Worm (Caenorhabditis elegans) whole organism, L1 larva: Measurements from ENCODE around the gene R05F9.11.

ENCODE experiments used
- C04F5.9 ChIP-seq: sonication (generic microtip); optimal IDR thresholded peaks from 2 replicates; lab custom pipeline; 2016; ENCODE audit warnings: missing genetic modification characterization, missing compliant biosample characterization
- C16A3.4 ChIP-seq: fragments of 150-350 bp; optimal IDR thresholded peaks from 2 replicates; lab custom pipeline; 2014; ENCODE audit warnings: missing biosample characterization, missing genetic modification characterization
- C34B4.2 ChIP-seq: sonication (generic microtip); optimal IDR thresholded peaks from 2 replicates; lab custom pipeline; 2017; ENCODE audit warnings: mild to moderate bottlenecking, missing genetic modification characterization, missing compliant biosample characterization
- F16B12.6 ChIP-seq: fragments of 150-350 bp; optimal IDR thresholded peaks from 2 replicates; lab custom pipeline; 2014; ENCODE audit warnings: missing biosample characterization, missing genetic modification characterization
- Y116A8C.19 ChIP-seq: sonication (generic microtip); optimal IDR thresholded peaks from 2 replicates; lab custom pipeline; 2016; ENCODE audit warnings: missing compliant biosample characterization, missing genetic modification characterization, borderline replicate concordance
- aha-1 ChIP-seq: fragments of 150-350 bp; optimal IDR thresholded peaks from 2 replicates; lab custom pipeline; 2014; ENCODE audit warnings: missing biosample characterization, missing genetic modification characterization
- alr-1 ChIP-seq: fragments of 200-800 bp; sonication (Bioruptor generic); optimal IDR thresholded peaks from 2 replicates; lab custom pipeline; 2018; ENCODE audit warnings: borderline replicate concordance, mild to moderate bottlenecking, missing genetic modification characterization, missing compliant biosample characterization
- aly-2 ChIP-seq: fragments of 150-350 bp; optimal IDR thresholded peaks from 2 replicates; lab custom pipeline; 2014; ENCODE audit warnings: missing biosample characterization, missing genetic modification characterization
- ama-1 ChIP-seq: fragments of 150-350 bp; optimal IDR thresholded peaks from 2 replicates; lab custom pipeline; 2014
- blmp-1 ChIP-seq: fragments of 150-350 bp; optimal IDR thresholded peaks from 2 replicates; lab custom pipeline; 2014; ENCODE audit warnings: missing biosample characterization, missing genetic modification characterization
- ceh-63 ChIP-seq: fragments of 200-800 bp; sonication (Bioruptor generic); optimal IDR thresholded peaks from 2 replicates; lab custom pipeline; 2018; ENCODE audit warnings: mild to moderate bottlenecking, missing genetic modification characterization, missing compliant biosample characterization
- ceh-82 ChIP-seq, 3 experiments: fragments of 150-350 bp in 1 of 3; sonication (generic microtip) in 2 of 3; optimal IDR thresholded peaks; 2 replicates each; lab custom pipeline; 2014 to 2017; ENCODE audit warnings: missing biosample characterization in 3 of 3, missing genetic modification characterization in 3 of 3
- ceh-88 ChIP-seq: fragments of 200-800 bp; sonication (Bioruptor generic); IDR thresholded peaks from 2 replicates; pipeline ENCODE4 v1.3.6; 2022; ENCODE audit warnings: missing genetic modification characterization, missing compliant biosample characterization
- ceh-90 ChIP-seq: sonication (generic microtip); optimal IDR thresholded peaks from 2 replicates; lab custom pipeline; 2016; ENCODE audit warnings: missing genetic modification characterization, missing compliant biosample characterization
- ces-1 ChIP-seq: fragments of 150-350 bp; optimal IDR thresholded peaks from 2 replicates; lab custom pipeline; 2014; ENCODE audit warnings: missing biosample characterization, missing genetic modification reagents, missing genetic modification characterization
- dpl-1 ChIP-seq, 3 experiments: fragments of 150-350 bp in 2 of 3; sonication (generic microtip) in 1 of 3; optimal IDR thresholded peaks; 2 replicates each; lab custom pipeline; 2014 to 2017; ENCODE audit warnings: missing biosample characterization in 3 of 3, missing genetic modification characterization in 3 of 3, missing genetic modification reagents in 3 of 3
- dsc-1 ChIP-seq: sonication (generic microtip); optimal IDR thresholded peaks from 2 replicates; lab custom pipeline; 2016; ENCODE audit warnings: mild to moderate bottlenecking, missing genetic modification characterization, missing compliant biosample characterization
- egl-27 ChIP-seq, 2 experiments: fragments of 150-350 bp in 1 of 2; sonication (generic microtip); optimal IDR thresholded peaks; 3 replicates each; lab custom pipeline; 2017 to 2018; ENCODE audit warnings: missing biosample characterization in 2 of 2, missing genetic modification characterization in 2 of 2, missing genetic modification reagents in 2 of 2
- elt-2 ChIP-seq: sonication (generic microtip); optimal IDR thresholded peaks from 2 replicates; lab custom pipeline; 2016; ENCODE audit warnings: missing genetic modification characterization, mild to moderate bottlenecking, inconsistent platforms, missing compliant biosample characterization, missing genetic modification reagents
- elt-3 ChIP-seq, 6 experiments: fragments of 150-350 bp in 1 of 6; sonication (generic microtip); optimal IDR thresholded peaks; 2 replicates each; lab custom pipeline; 2017 to 2018; ENCODE audit warnings: missing biosample characterization in 6 of 6, missing genetic modification characterization in 6 of 6, inconsistent platforms in 1 of 6
- fkh-10 ChIP-seq: sonication (generic microtip); optimal IDR thresholded peaks from 2 replicates; lab custom pipeline; 2017; ENCODE audit warnings: missing biosample characterization, missing genetic modification reagents, missing genetic modification characterization
- fkh-8 ChIP-seq: sonication (generic microtip); optimal IDR thresholded peaks from 2 replicates; lab custom pipeline; 2016; ENCODE audit warnings: mild to moderate bottlenecking, missing genetic modification characterization, missing compliant biosample characterization
- grh-1 ChIP-seq: fragments of 200-800 bp; sonication (Bioruptor generic); IDR thresholded peaks from 2 replicates; pipeline ENCODE4 v1.3.6; 2022; ENCODE audit warnings: missing genetic modification reagents, missing genetic modification characterization, missing compliant biosample characterization
- hpl-2 ChIP-seq: fragments of 150-350 bp; optimal IDR thresholded peaks from 2 replicates; lab custom pipeline; 2014; ENCODE audit warnings: missing biosample characterization, missing genetic modification reagents, missing genetic modification characterization
- isw-1 ChIP-seq: fragments of 200-800 bp; sonication (Bioruptor generic); IDR thresholded peaks from 2 replicates; pipeline ENCODE4 v1.3.6; 2022; ENCODE audit warnings: missing genetic modification characterization, missing compliant biosample characterization
- lin-13 ChIP-seq: fragments of 150-350 bp; optimal IDR thresholded peaks from 2 replicates; lab custom pipeline; 2014; ENCODE audit warnings: missing biosample characterization, missing genetic modification reagents, missing genetic modification characterization
- lin-15B ChIP-seq: fragments of 150-350 bp; sonication (generic microtip); optimal IDR thresholded peaks from 3 replicates; lab custom pipeline; 2014; ENCODE audit warnings: missing biosample characterization, missing genetic modification characterization
- lin-39 ChIP-seq: fragments of 150-350 bp; optimal IDR thresholded peaks from 2 replicates; lab custom pipeline; 2014; ENCODE audit warnings: missing biosample characterization, missing genetic modification reagents, missing genetic modification characterization
- lsy-2 ChIP-seq, 2 experiments: fragments of 150-350 bp; optimal IDR thresholded peaks; 2 replicates each; lab custom pipeline; 2014; ENCODE audit warnings: missing biosample characterization in 2 of 2, missing genetic modification characterization in 2 of 2
- mdl-1 ChIP-seq, 2 experiments: fragments of 150-350 bp; optimal IDR thresholded peaks; 2 replicates each; lab custom pipeline; 2014 to 2017; ENCODE audit warnings: missing biosample characterization in 2 of 2, missing genetic modification characterization in 2 of 2, inconsistent platforms in 1 of 2
- nhr-11 ChIP-seq: fragments of 150-350 bp; optimal IDR thresholded peaks from 2 replicates; lab custom pipeline; 2014; ENCODE audit warnings: missing biosample characterization, missing genetic modification characterization
- nhr-19 ChIP-seq: fragments of 200-800 bp; sonication (Bioruptor generic); conservative IDR thresholded peaks from 2 replicates; pipeline ENCODE4 v1.3.6; 2022; ENCODE audit warnings: missing genetic modification characterization, missing compliant biosample characterization
- nhr-20 ChIP-seq: sonication (generic microtip); optimal IDR thresholded peaks from 2 replicates; lab custom pipeline; 2016; ENCODE audit warnings: mild to moderate bottlenecking, missing genetic modification characterization, missing compliant biosample characterization
- nhr-47 ChIP-seq: sonication (generic microtip); optimal IDR thresholded peaks from 2 replicates; lab custom pipeline; 2016; ENCODE audit warnings: mild to moderate bottlenecking, missing genetic modification characterization, moderate library complexity, missing compliant biosample characterization
- nhr-76 ChIP-seq: sonication (generic microtip); optimal IDR thresholded peaks from 2 replicates; lab custom pipeline; 2017; ENCODE audit warnings: missing biosample characterization, missing genetic modification characterization
- nhr-77 ChIP-seq: fragments of 150-350 bp; optimal IDR thresholded peaks from 2 replicates; lab custom pipeline; 2014; ENCODE audit warnings: missing biosample characterization, missing genetic modification characterization
- nhr-85 ChIP-seq: sonication (generic microtip); peaks from one replicate; lab custom pipeline; 2016; ENCODE audit warnings: missing genetic modification characterization, inconsistent platforms, missing compliant biosample characterization
- pag-3 ChIP-seq: sonication (generic microtip); optimal IDR thresholded peaks from 2 replicates; lab custom pipeline; 2017; ENCODE audit warnings: missing genetic modification characterization, mild to moderate bottlenecking, missing compliant biosample characterization, antibody characterized with exemption, borderline replicate concordance; ENCODE audit not compliant: insufficient read depth
- skn-1 ChIP-seq: fragments of 150-350 bp; optimal IDR thresholded peaks from 2 replicates; lab custom pipeline; 2014; ENCODE audit warnings: missing biosample characterization, missing genetic modification characterization
- snpc-4 ChIP-seq: fragments of 150-350 bp; optimal IDR thresholded peaks from 2 replicates; lab custom pipeline; 2014; ENCODE audit warnings: missing biosample characterization, missing genetic modification characterization
- sox-4 ChIP-seq: sonication (generic microtip); optimal IDR thresholded peaks from 2 replicates; lab custom pipeline; 2016; ENCODE audit warnings: missing genetic modification characterization, missing compliant biosample characterization
- sptf-1 ChIP-seq: fragments of 150-350 bp; optimal IDR thresholded peaks from 2 replicates; lab custom pipeline; 2014; ENCODE audit warnings: missing biosample characterization, missing genetic modification characterization
- sup-37 ChIP-seq: fragments of 200-800 bp; sonication (Bioruptor generic); optimal IDR thresholded peaks from 2 replicates; lab custom pipeline; 2018; ENCODE audit warnings: mild to moderate bottlenecking, missing genetic modification characterization, missing compliant biosample characterization
- tbx-2 ChIP-seq: sonication (generic microtip); optimal IDR thresholded peaks from 2 replicates; lab custom pipeline; 2016; ENCODE audit warnings: missing genetic modification characterization, missing compliant biosample characterization
- zag-1 ChIP-seq: fragments of 150-350 bp; optimal IDR thresholded peaks from 2 replicates; lab custom pipeline; 2014; ENCODE audit warnings: missing biosample characterization, missing genetic modification characterization
- zip-4 ChIP-seq: fragments of 200-800 bp; sonication (Bioruptor generic); optimal IDR thresholded peaks from 2 replicates; lab custom pipeline; 2018; ENCODE audit warnings: mild to moderate bottlenecking, missing genetic modification characterization, moderate library complexity, missing compliant biosample characterization
- ztf-11 ChIP-seq, 2 experiments: sonication (generic microtip); optimal IDR thresholded peaks; 2 replicates each; lab custom pipeline; 2016 to 2017; ENCODE audit warnings: missing genetic modification characterization in 2 of 2, missing biosample characterization in 1 of 2, missing compliant biosample characterization in 1 of 2
- ztf-4 ChIP-seq: fragments of 150-350 bp; optimal IDR thresholded peaks from 2 replicates; lab custom pipeline; 2014; ENCODE audit warnings: missing biosample characterization, missing genetic modification characterization

R05F9.11 gene

DNA sequence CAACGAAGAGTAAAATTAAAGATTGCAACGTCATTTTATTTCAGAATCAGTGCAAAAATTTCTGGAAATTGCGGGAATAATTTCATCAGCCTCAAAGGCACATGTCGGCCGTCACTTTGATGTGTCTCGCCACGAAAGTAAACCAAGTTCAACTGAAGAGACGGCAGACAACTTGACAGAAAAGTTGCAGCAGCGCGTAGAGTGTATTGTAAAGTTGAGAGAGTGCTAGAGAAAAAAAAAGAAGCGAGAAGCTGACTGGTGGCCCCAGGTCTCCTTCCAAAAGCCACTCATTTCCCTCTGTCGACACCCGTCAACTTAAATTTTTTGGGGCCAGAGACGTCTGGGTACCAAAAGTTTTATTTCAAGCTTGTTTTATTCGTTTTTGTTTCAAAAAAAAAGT, 9.7 kb downstream of the R05F9.11 start (continued):
- TF ChIP-seq nhr-47 (peak; percentile 68), tbx-2 (peak; percentile 67), lin-15B (tag; lab: Kevin White, UChicago) (peak; percentile 34), blmp-1 (tag; lab: Kevin White, UChicago) (peak; percentile 48), ztf-11 (tag; optimal IDR thresholded peaks at IDR 0.05; lab: Kevin White, UChicago) (no peak), sox-4 (tag; lab: Kevin White, UChicago) (no peak), sup-37 (GFP tag; lab: Kevin White, UChicago) (no peak), F16B12.6 (tag; lab: Kevin White, UChicago) (peak; percentile 48), ces-1 (GFP tag; lab: Kevin White, UChicago) (no peak), nhr-20 (peak; percentile 80), fkh-10 (GFP tag; lab: Kevin White, UChicago) (peak; percentile 23), elt-3 (tag; optimal IDR thresholded peaks at IDR 0.05; lab: Kevin White, UChicago) (peak in 1 of 6 experiments; percentile 24), zag-1 (tag; lab: Kevin White, UChicago) (no peak), nhr-19 (GFP tag; lab: Robert Waterston, UW) (peak; percentile 61), nhr-77 (tag; lab: Kevin White, UChicago) (peak; percentile 31), grh-1 (GFP tag; lab: Robert Waterston, UW) (no peak), dpl-1 (GFP tag; optimal IDR thresholded peaks at IDR 0.05; lab: Kevin White, UChicago) (peak; percentile 38 to 74 (median 70)), dsc-1 (tag; lab: Kevin White, UChicago) (peak; percentile 56), hpl-2 (GFP tag; lab: Kevin White, UChicago) (no peak), ama-1 (lab: Kevin White, UChicago) (no peak), lin-39 (tag; lab: Kevin White, UChicago) (no peak), Y116A8C.19 (tag; lab: Kevin White, UChicago) (no peak), zip-4 (GFP tag; lab: Kevin White, UChicago) (no peak), C34B4.2 (no peak), egl-27 (tag; optimal IDR thresholded peaks at IDR 0.05; lab: Kevin White, UChicago) (no peak), nhr-11 (tag; lab: Kevin White, UChicago) (no peak), skn-1 (tag; lab: Kevin White, UChicago) (peak; percentile 85), ceh-90 (tag; lab: Kevin White, UChicago) (no peak), alr-1 (tag; lab: Kevin White, UChicago) (no peak), C04F5.9 (tag; lab: Kevin White, UChicago) (no peak), mdl-1 (tag; optimal IDR thresholded peaks at IDR 0.05; lab: Kevin White, UChicago) (peak in 1 of 2 experiments; percentile 77), ceh-88 (no peak), ceh-63 (no peak), fkh-8 (tag; lab: Kevin White, UChicago) (peak; percentile 65), aha-1 (tag; lab: Kevin White, UChicago) (no peak), ceh-82 (tag; optimal IDR thresholded peaks at IDR 0.05; lab: Kevin White, UChicago) (peak; percentile 30 to 61 (median 42)), nhr-76 (tag; lab: Kevin White, UChicago) (no peak), sptf-1 (tag; lab: Kevin White, UChicago) (no peak), aly-2 (tag; lab: Kevin White, UChicago) (no peak), lin-13 (GFP tag; lab: Kevin White, UChicago) (peak; percentile 34), C16A3.4 (tag; lab: Kevin White, UChicago) (peak; percentile 51), snpc-4 (peak; percentile 39), isw-1 (GFP tag; lab: Robert Waterston, UW) (peak; percentile 72), pag-3 (no peak), elt-2 (tag; lab: Kevin White, UChicago) (peak; percentile 23), lsy-2 (tag; optimal IDR thresholded peaks at IDR 0.05; lab: Kevin White, UChicago) (peak; percentile 71 to 86), nhr-85 (tag; lab: Kevin White, UChicago) (no peak), ztf-4 (tag; lab: Kevin White, UChicago) (peak; percentile 32)
- TF ChIP-seq, all 84 proteins: peak for 37
